Worm (Caenorhabditis elegans) whole organism, L3 larva: ENCODE results near the gene T27D12.6.

Experiments used
- ama-1 ChIP-seq: fragments of 150-350 bp; optimal IDR thresholded peaks from 2 replicates; lab custom pipeline; 2018
- ceh-28 ChIP-seq: fragments of 150-350 bp; optimal IDR thresholded peaks from 2 replicates; lab custom pipeline; 2014; ENCODE audit warnings: missing biosample characterization, missing genetic modification reagents, missing genetic modification characterization
- eor-1 ChIP-seq, 2 experiments: fragments of 150-350 bp; optimal IDR thresholded peaks; 2 replicates each; lab custom pipeline; 2014 to 2018; ENCODE audit warnings: missing biosample characterization in 2 of 2, missing genetic modification characterization in 2 of 2
- lin-15B ChIP-seq: fragments of 150-350 bp; optimal IDR thresholded peaks from 2 replicates; lab custom pipeline; 2014; ENCODE audit warnings: missing biosample characterization, missing genetic modification characterization
- lin-39 ChIP-seq: fragments of 150-350 bp; optimal IDR thresholded peaks from 2 replicates; lab custom pipeline; 2018; ENCODE audit warnings: missing biosample characterization, missing genetic modification reagents, missing genetic modification characterization
- mdl-1 ChIP-seq: fragments of 150-350 bp; optimal IDR thresholded peaks from 2 replicates; lab custom pipeline; 2014; ENCODE audit warnings: missing biosample characterization, missing genetic modification characterization
- nhr-12 ChIP-seq: fragments of 150-350 bp; optimal IDR thresholded peaks from 2 replicates; lab custom pipeline; 2014; ENCODE audit warnings: missing biosample characterization, missing genetic modification characterization
- nhr-43 ChIP-seq: sonication (generic microtip); optimal IDR thresholded peaks from 2 replicates; lab custom pipeline; 2016; ENCODE audit warnings: mild to moderate bottlenecking, missing genetic modification characterization, missing compliant biosample characterization; ENCODE audit not compliant: poor library complexity, severe bottlenecking
- skn-1 ChIP-seq: fragments of 150-350 bp; optimal IDR thresholded peaks from 2 replicates; lab custom pipeline; 2014; ENCODE audit warnings: missing biosample characterization, missing genetic modification characterization

DNA sequence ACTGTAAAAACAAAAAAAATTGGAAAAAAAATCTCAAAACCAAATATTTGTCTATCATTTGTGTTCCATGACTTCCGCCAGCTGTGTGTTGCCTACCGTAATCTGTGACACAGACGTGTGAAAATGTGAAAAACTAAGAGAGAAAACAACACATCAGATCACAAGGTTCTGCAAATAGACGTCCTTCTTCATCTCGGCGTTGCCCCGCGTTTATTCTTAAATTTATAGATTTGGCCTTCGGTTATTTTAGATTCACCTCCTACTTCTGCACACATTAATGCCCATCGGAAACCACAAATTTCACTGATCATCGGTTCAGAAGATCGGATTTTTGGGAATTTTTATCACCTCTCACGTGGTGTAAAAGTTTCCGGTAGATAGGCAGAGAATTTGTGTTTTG lies 3.8 kb downstream of the T27D12.6 start:
- TF ChIP-seq mdl-1, result no peak
- no peak for TF ChIP-seq lin-39
- TF ChIP-seq lin-15B (tag; lab: Kevin White, UChicago), result no peak
- TF ChIP-seq ceh-28 (tag; lab: Kevin White, UChicago), result no peak
- peak; percentile 17 for TF ChIP-seq nhr-43 (tag; lab: Kevin White, UChicago)
- TF ChIP-seq eor-1 (tag; optimal IDR thresholded peaks at IDR 0.05; lab: Kevin White, UChicago), result no peak
- no peak for TF ChIP-seq ama-1
- TF ChIP-seq skn-1 (tag; lab: Kevin White, UChicago), result no peak
- no peak for TF ChIP-seq nhr-12 (tag; lab: Kevin White, UChicago)
